Worm (Caenorhabditis elegans): ENCODE data around the gene srxa-15.

The srxa-15 gene

ce11 chrV:20693968-20694367 is 52.0 kb downstream of the srxa-15 start (continued):
- TF ChIP-seq lin-35 (GFP tag; optimal IDR thresholded peaks at IDR 0.05) (peak in 1 of 3 experiments; percentile 19), hsf-1 (GFP tag; IDR thresholded peaks at IDR 0.05) (0 out of 2 replicates have a peak, but pooled peaks have one; percentile 25), K12H6.12 (tag; optimal IDR thresholded peaks at IDR 0.05) (peak; percentile 33), zfh-2 (GFP tag; conservative IDR thresholded peaks at IDR 0.05) (peak; percentile 49), Y53G8AR.9 (GFP tag; conservative IDR thresholded peaks at IDR 0.05) (peak; percentile 75; the same call in 1 of the 2 replicates), F49E8.2 (tag; optimal IDR thresholded peaks at IDR 0.05; ENCODE audit: insufficient read depth) (peak; percentile 7), egrh-3 (GFP tag; IDR thresholded peaks at IDR 0.05) (peak; percentile 41; the same call in 1 of the 2 replicates), ztf-22 (GFP tag; optimal IDR thresholded peaks at IDR 0.05) (peak; percentile 11), lin-54 (GFP tag; optimal IDR thresholded peaks at IDR 0.05) (peak; percentile 60), Y67H2A.10 (GFP tag; conservative IDR thresholded peaks at IDR 0.05) (no peak), efl-1 (GFP tag; optimal IDR thresholded peaks at IDR 0.05) (no peak), madf-6 (GFP tag; IDR thresholded peaks at IDR 0.05) (peak; percentile 26; the same call in 1 of the 2 replicates), lsl-1 (GFP tag; optimal IDR thresholded peaks at IDR 0.05) (peak; percentile 32), ZK185.1 (tag; optimal IDR thresholded peaks at IDR 0.05; ENCODE audit: poor library complexity, severe bottlenecking) (peak; percentile 45), nhr-120 (GFP tag; IDR thresholded peaks at IDR 0.05) (0 out of 2 replicates have a peak, but pooled peaks have one; percentile 36), F22D6.2 (tag; optimal IDR thresholded peaks at IDR 0.05) (no peak), C06A6.2 (GFP tag; conservative IDR thresholded peaks at IDR 0.05) (peak; percentile 37; the same call in 1 of the 2 replicates), T07F8.4 (tag; optimal IDR thresholded peaks at IDR 0.05) (peak; percentile 49), rcor-1 (GFP tag; IDR thresholded peaks at IDR 0.05) (peak; percentile 69; the same call in 1 of the 2 replicates), unc-130 (GFP tag; optimal IDR thresholded peaks at IDR 0.05) (no peak), die-1 (tag; optimal IDR thresholded peaks at IDR 0.05) (peak; percentile 77), lin-40 (tag; optimal IDR thresholded peaks at IDR 0.05) (peak; percentile 60), ztf-26 (tag; optimal IDR thresholded peaks at IDR 0.05) (peak; percentile 36), bed-2 (GFP tag; IDR thresholded peaks at IDR 0.05) (no peak), F33H1.4 (GFP tag; IDR thresholded peaks at IDR 0.05) (0 out of 2 replicates have a peak, but pooled peaks have one; percentile 10), cebp-1 (GFP tag; IDR thresholded peaks at IDR 0.05) (no peak), cebp-1 (tag; optimal IDR thresholded peaks at IDR 0.05) (peak; percentile 63), dpl-1 (GFP tag; optimal IDR thresholded peaks at IDR 0.05) (no peak), dpff-1 (tag; optimal IDR thresholded peaks at IDR 0.05) (no peak), B0336.3 (GFP tag; IDR thresholded peaks at IDR 0.05) (0 out of 2 replicates have a peak, but pooled peaks have one; percentile 47), hmg-20 (GFP tag; IDR thresholded peaks at IDR 0.05) (peak; percentile 19; the same call in 1 of the 2 replicates), hlh-26 (GFP tag; conservative IDR thresholded peaks at IDR 0.05) (no peak), ekl-4 (GFP tag; IDR thresholded peaks at IDR 0.05) (peak; percentile 56; the same call in 1 of the 2 replicates), aptf-3 (GFP tag; IDR thresholded peaks at IDR 0.05) (no peak), attf-3 (GFP tag; conservative IDR thresholded peaks at IDR 0.05) (peak; percentile 46; the same call in 1 of the 2 replicates), B0019.2 (GFP tag; conservative IDR thresholded peaks at IDR 0.05) (no peak), snpc-1.1 (tag; optimal IDR thresholded peaks at IDR 0.05; ENCODE audit: insufficient read depth) (peak; percentile 50), let-607 (tag; optimal IDR thresholded peaks at IDR 0.05) (peak in 1 of 2 experiments; percentile 52), pha-4 (tag; optimal IDR thresholded peaks at IDR 0.05) (no peak), mxl-1 (tag; optimal IDR thresholded peaks at IDR 0.05) (peak; percentile 55), Y56A3A.18 (GFP tag; IDR thresholded peaks at IDR 0.05) (peak; percentile 70; the same call in 1 of the 2 replicates), F57A8.1 (GFP tag; optimal IDR thresholded peaks at IDR 0.05) (peak; percentile 7), Y79H2A.3 (GFP tag; conservative IDR thresholded peaks at IDR 0.05) (no peak), cebp-2 (GFP tag; IDR thresholded peaks at IDR 0.05) (no peak), madf-8 (GFP tag; conservative IDR thresholded peaks at IDR 0.05) (no peak), madf-10 (tag; optimal IDR thresholded peaks at IDR 0.05) (peak; percentile 42), snpc-3.4 (tag; optimal IDR thresholded peaks at IDR 0.05) (peak; percentile 44)

Measured in whole organism, young adult.